Worm (Caenorhabditis elegans) whole organism, L4/young adult: ENCODE data around the gene F38B2.6.

Experiments used
- W03F9.2 ChIP-seq: fragments of 150-350 bp; optimal IDR thresholded peaks from 2 replicates; lab custom pipeline; 2014; ENCODE audit warnings: missing biosample characterization, missing genetic modification characterization
- dao-5 ChIP-seq: sonication (generic microtip); optimal IDR thresholded peaks from 2 replicates; lab custom pipeline; 2016; ENCODE audit warnings: missing genotype, missing genetic modification characterization, moderate library complexity, missing compliant biosample characterization
- him-1 ChIP-seq: sonication (generic microtip); optimal IDR thresholded peaks from 2 replicates; lab custom pipeline; 2016; ENCODE audit warnings: missing genotype, missing genetic modification reagents, missing genetic modification characterization, missing compliant biosample characterization

DNA sequence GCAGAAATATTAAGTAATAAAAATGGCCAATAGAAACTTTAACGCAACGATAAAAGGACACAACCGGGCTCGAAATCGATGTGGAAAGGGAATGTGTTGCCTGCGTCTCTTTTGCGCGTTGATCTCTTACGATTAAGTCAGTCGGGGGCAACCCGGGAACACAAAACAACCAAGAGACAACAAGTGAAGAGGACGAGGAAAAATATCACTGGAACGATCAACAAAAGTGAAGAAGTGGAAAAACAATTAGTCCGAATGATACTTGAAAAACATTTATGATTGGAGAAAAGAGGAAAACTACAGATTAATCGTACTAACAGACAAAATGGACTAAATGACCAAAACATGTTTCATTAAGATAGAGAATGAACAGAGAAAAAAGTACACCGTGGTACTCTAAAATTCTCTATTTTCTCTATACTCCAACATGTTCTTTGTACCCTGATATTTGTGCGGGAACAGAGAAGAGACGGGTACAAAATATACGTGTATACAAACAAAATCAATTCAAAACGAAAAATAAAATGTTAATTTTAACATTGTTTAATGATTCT lies 29.3 kb upstream of the F38B2.6 start, which contains the start of gene F08G12.5:
- no peak for TF ChIP-seq dao-5
- TF ChIP-seq him-1: no peak
- no peak for TF ChIP-seq W03F9.2
